Worm (Caenorhabditis elegans): ENCODE data around the gene srt-28.

ce11 chrV:2716933-2717332 is 3.5 kb upstream of the srt-28 start:
- TF ChIP-seq mcd-1 (GFP tag; IDR thresholded peaks at IDR 0.05) (no peak), sea-2 (GFP tag; IDR thresholded peaks at IDR 0.05) (no peak), nfyb-1 (GFP tag; IDR thresholded peaks at IDR 0.05) (no peak), ceh-79 (tag; optimal IDR thresholded peaks at IDR 0.05) (no peak), hlh-12 (tag; optimal IDR thresholded peaks at IDR 0.05) (no peak), mes-4 (tag; optimal IDR thresholded peaks at IDR 0.05) (no peak), ztf-26 (tag; optimal IDR thresholded peaks at IDR 0.05) (no peak), snpc-1.3 (tag; optimal IDR thresholded peaks at IDR 0.05; ENCODE audit: insufficient read depth) (no peak), zfh-2 (GFP tag; conservative IDR thresholded peaks at IDR 0.05) (peak; percentile 84), ekl-4 (GFP tag; IDR thresholded peaks at IDR 0.05) (no peak), lsy-27 (tag; optimal IDR thresholded peaks at IDR 0.05; ENCODE audit: borderline replicate concordance, insufficient read depth) (no peak), hrde-1 (tag; optimal IDR thresholded peaks at IDR 0.05; ENCODE audit: borderline replicate concordance) (no peak)
